Worm (Caenorhabditis elegans) whole organism, L2 larva: ENCODE data around the gene uev-2.
A peak's percentile ranks its signal among the peaks of the same experiment; 100 is the strongest.

ENCODE experiments used
- ceh-16 ChIP-seq: fragments of 150-350 bp; optimal IDR thresholded peaks from 2 replicates; lab custom pipeline; 2014; ENCODE audit warnings: missing biosample characterization, missing genetic modification characterization
- crh-2 ChIP-seq: sonication (generic microtip); optimal IDR thresholded peaks from 2 replicates; lab custom pipeline; 2017; ENCODE audit warnings: missing biosample characterization, missing genetic modification characterization
- egl-27 ChIP-seq: sonication (generic microtip); optimal IDR thresholded peaks from 3 replicates; lab custom pipeline; 2017; ENCODE audit warnings: missing biosample characterization, missing genetic modification reagents, missing genetic modification characterization
- fos-1 ChIP-seq: fragments of 150-350 bp; optimal IDR thresholded peaks from 2 replicates; lab custom pipeline; 2014; ENCODE audit warnings: missing biosample characterization, missing genetic modification characterization
- nhr-11 ChIP-seq: fragments of 150-350 bp; optimal IDR thresholded peaks from 2 replicates; lab custom pipeline; 2014; ENCODE audit warnings: missing biosample characterization, missing genetic modification characterization
- sma-3 ChIP-seq: sonication (generic microtip); optimal IDR thresholded peaks from 2 replicates; lab custom pipeline; 2016; ENCODE audit warnings: missing genetic modification reagents, missing genetic modification characterization, missing compliant biosample characterization

- TF ChIP-seq ceh-16 (tag; lab: Kevin White, UChicago) (no peak), nhr-11 (tag; lab: Kevin White, UChicago) (no peak), fos-1 (tag; lab: Kevin White, UChicago) (peak; percentile 69), egl-27 (no peak), sma-3 (GFP tag; lab: Kevin White, UChicago) (no peak), crh-2 (tag; lab: Kevin White, UChicago) (peak; percentile 6)
These were observed 27.4 kb downstream of the uev-2 start, which contains the start of gene C05D2.8 for ce11 chrIII:5610276-5610675.
